Fruit fly (Drosophila melanogaster) whole organism, pupa: ENCODE data around the gene Recs1.

Experiments
- CG10348 ChIP-seq: fragments of 200-800 bp; sonication (Bioruptor generic); IDR thresholded peaks from 2 replicates; pipeline ENCODE4 v1.3.6; 2022; ENCODE audit warnings: missing biosample characterization, missing genetic modification characterization
- CG14655 ChIP-seq: fragments of 200-800 bp; sonication (Bioruptor generic); optimal IDR thresholded peaks from 3 replicates; lab custom pipeline; 2017; ENCODE audit warnings: mild to moderate bottlenecking, missing biosample characterization, missing genetic modification reagents, missing genetic modification characterization
- CG9948 ChIP-seq: fragments of 200-800 bp; sonication (Bioruptor generic); optimal IDR thresholded peaks from 2 replicates; lab custom pipeline; 2018; ENCODE audit warnings: missing biosample characterization, mild to moderate bottlenecking, missing genetic modification characterization, moderate library complexity
- D1 ChIP-seq: fragments of 200-800 bp; sonication (Bioruptor generic); optimal IDR thresholded peaks from 2 replicates; lab custom pipeline; 2018; ENCODE audit warnings: missing biosample characterization, mild to moderate bottlenecking, missing genetic modification characterization, moderate library complexity
- Ets98B ChIP-seq: fragments of 200-800 bp; sonication (Bioruptor generic); IDR thresholded peaks from 2 replicates; pipeline ENCODE4 v1.3.6; 2022; ENCODE audit warnings: missing biosample characterization, missing genetic modification characterization
- Pif1A ChIP-seq: fragments of 200-800 bp; sonication (Bioruptor generic); optimal IDR thresholded peaks from 3 replicates; lab custom pipeline; 2016; ENCODE audit warnings: missing biosample characterization, missing genetic modification characterization
- Pif1B ChIP-seq: fragments of 200-800 bp; sonication (Bioruptor generic); optimal IDR thresholded peaks from 3 replicates; lab custom pipeline; 2016; ENCODE audit warnings: missing biosample characterization, missing genetic modification characterization
- rn ChIP-seq: fragments of 200-800 bp; sonication (Bioruptor generic); IDR thresholded peaks from 2 replicates; pipeline ENCODE4 v1.3.6; 2022; ENCODE audit warnings: missing biosample characterization, missing genetic modification characterization

DNA sequence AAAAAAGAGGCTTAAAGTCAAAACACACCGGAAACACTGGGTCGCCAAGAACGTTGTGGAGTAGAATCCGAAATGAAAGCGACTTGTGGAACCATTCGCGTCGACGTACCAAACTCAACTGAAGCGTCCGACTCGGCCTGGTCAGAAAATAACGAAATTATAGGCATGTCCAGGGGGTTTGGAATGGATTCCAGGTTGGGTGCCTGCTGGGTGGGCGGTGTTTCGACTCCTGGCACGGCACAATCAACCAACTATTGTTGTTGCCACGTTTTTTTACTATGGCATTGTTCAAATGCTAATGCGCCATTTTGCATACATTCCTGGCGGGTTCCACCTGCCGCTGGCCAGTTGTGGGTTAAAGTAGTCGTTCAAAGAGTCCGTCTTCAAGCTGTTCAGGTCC is 35.3 kb downstream of the Recs1 start, which contains the start of gene Kif19A:
- no peak for TF ChIP-seq Pif1A (GFP tag; lab: Kevin White, UChicago)
- no peak for TF ChIP-seq CG9948 (tag; lab: Kevin White, UChicago)
- no peak for TF ChIP-seq rn (GFP tag; lab: Robert Waterston, UW)
- TF ChIP-seq CG14655 (GFP tag; lab: Kevin White, UChicago), result no peak
- no peak for TF ChIP-seq Ets98B (GFP tag; lab: Robert Waterston, UW)
- no peak for TF ChIP-seq Pif1B (GFP tag; lab: Kevin White, UChicago)
- no peak for TF ChIP-seq CG10348 (GFP tag; lab: Robert Waterston, UW)
- no peak for TF ChIP-seq D1
